Worm (Caenorhabditis elegans): ENCODE data around the gene ZC443.1.

ce11 chrV:12800171-12800570 lies 9.7 kb downstream of the ZC443.1 start, which contains the start of gene ugt-3:
- no peak for TF ChIP-seq flt-1 (GFP tag; IDR thresholded peaks at IDR 0.05)
- TF ChIP-seq ama-1 (optimal IDR thresholded peaks at IDR 0.05): no peak
- no peak for TF ChIP-seq ceh-13 (GFP tag; optimal IDR thresholded peaks at IDR 0.05)
- TF ChIP-seq F13C5.2 (tag; optimal IDR thresholded peaks at IDR 0.05): no peak
- TF ChIP-seq tbx-37 (GFP tag; conservative IDR thresholded peaks at IDR 0.05): no peak
- no peak for TF ChIP-seq ceh-36 (tag; optimal IDR thresholded peaks at IDR 0.05)
- no peak for TF ChIP-seq pes-1 (GFP tag; IDR thresholded peaks at IDR 0.05)
- no peak for TF ChIP-seq ets-7 (tag; optimal IDR thresholded peaks at IDR 0.05)
- no peak for TF ChIP-seq aly-1 (tag; optimal IDR thresholded peaks at IDR 0.05)
